Fruit fly (Drosophila melanogaster) whole organism, embryonic: Measurements from ENCODE around the gene Sr-CI.
A peak's percentile ranks its signal among the peaks of the same experiment; 100 is the strongest.

Experiments
- Bgb ChIP-seq: fragments of 200-800 bp; sonication (Bioruptor generic); IDR thresholded peaks from 2 replicates; pipeline ENCODE4 v1.3.6; 2022; ENCODE audit warnings: missing biosample characterization, missing genetic modification characterization; ENCODE audit not compliant: partially characterized antibody
- CG10147 ChIP-seq: fragments of 200-800 bp; sonication (Bioruptor generic); optimal IDR thresholded peaks from 2 replicates; lab custom pipeline; 2019; ENCODE audit warnings: missing biosample characterization, mild to moderate bottlenecking, missing genetic modification characterization, moderate library complexity
- CG11696 ChIP-seq: fragments of 200-800 bp; sonication (Bioruptor generic); IDR thresholded peaks from 2 replicates; pipeline ENCODE4 v1.3.6; 2022; ENCODE audit warnings: missing biosample characterization, missing genetic modification characterization
- CG12299 ChIP-seq: fragments of 200-800 bp; sonication (Bioruptor generic); optimal IDR thresholded peaks from 2 replicates; lab custom pipeline; 2018; ENCODE audit warnings: missing biosample characterization, mild to moderate bottlenecking, missing genetic modification characterization
- CG13123 ChIP-seq: fragments of 200-800 bp; sonication (Bioruptor generic); optimal IDR thresholded peaks from 2 replicates; lab custom pipeline; 2016; ENCODE audit warnings: missing biosample characterization, missing genetic modification characterization
- CG13894 ChIP-seq: fragments of 200-800 bp; sonication (Bioruptor generic); optimal IDR thresholded peaks from 3 replicates; lab custom pipeline; 2018; ENCODE audit warnings: missing biosample characterization, mild to moderate bottlenecking, missing genetic modification characterization, moderate library complexity
- CG1529 ChIP-seq: fragments of 200-800 bp; sonication (Bioruptor generic); optimal IDR thresholded peaks from 3 replicates; lab custom pipeline; 2018; ENCODE audit warnings: missing biosample characterization, missing genetic modification characterization
- CG17829 ChIP-seq: fragments of 200-800 bp; optimal IDR thresholded peaks from 2 replicates; lab custom pipeline; 2019; ENCODE audit warnings: missing biosample characterization, mild to moderate bottlenecking, missing genetic modification characterization, moderate library complexity
- CG18262 ChIP-seq: fragments of 200-800 bp; optimal IDR thresholded peaks from 3 replicates; lab custom pipeline; 2019; ENCODE audit warnings: missing biosample characterization, mild to moderate bottlenecking, missing genetic modification characterization, moderate library complexity
- CG1832 ChIP-seq: fragments of 200-800 bp; sonication (Bioruptor generic); optimal IDR thresholded peaks from 2 replicates; lab custom pipeline; 2017; ENCODE audit warnings: missing biosample characterization, mild to moderate bottlenecking, missing genetic modification characterization, inconsistent platforms
- CG2116 ChIP-seq: fragments of 200-800 bp; sonication (Bioruptor generic); optimal IDR thresholded peaks from 3 replicates; lab custom pipeline; 2018; ENCODE audit warnings: missing biosample characterization, mild to moderate bottlenecking, missing genetic modification characterization
- CG30020 ChIP-seq: fragments of 200-800 bp; optimal IDR thresholded peaks from 2 replicates; lab custom pipeline; 2019; ENCODE audit warnings: missing biosample characterization, mild to moderate bottlenecking, missing genetic modification characterization, moderate library complexity
- CG30431 ChIP-seq: fragments of 200-800 bp; sonication (Bioruptor generic); optimal IDR thresholded peaks from 2 replicates; lab custom pipeline; 2017; ENCODE audit warnings: missing biosample characterization, missing genetic modification characterization
- CG31224 ChIP-seq: fragments of 200-800 bp; sonication (Bioruptor generic); IDR thresholded peaks from 2 replicates; pipeline ENCODE4 v1.3.6; 2022; ENCODE audit warnings: missing biosample characterization, missing genetic modification characterization
- CG3407 ChIP-seq: fragments of 200-800 bp; sonication (Bioruptor generic); optimal IDR thresholded peaks from 2 replicates; lab custom pipeline; 2018; ENCODE audit warnings: missing biosample characterization, mild to moderate bottlenecking, missing genetic modification characterization
- CG34422 ChIP-seq: fragments of 200-800 bp; sonication (Bioruptor generic); IDR thresholded peaks from 3 replicates; pipeline ENCODE4 v1.3.6; 2022; ENCODE audit warnings: missing biosample characterization, missing genetic modification characterization
- CG3726 ChIP-seq: fragments of 200-800 bp; sonication (Bioruptor generic); IDR thresholded peaks from 3 replicates; pipeline ENCODE4, ENCODE4 v1.3.6; 2022; ENCODE audit warnings: missing biosample characterization, missing genetic modification characterization
- CG42726 ChIP-seq: fragments of 200-800 bp; sonication (Bioruptor generic); IDR thresholded peaks from 2 replicates; pipeline ENCODE4 v1.3.6; 2022; ENCODE audit warnings: missing biosample characterization, missing genetic modification characterization; ENCODE audit not compliant: partially characterized antibody
- CG6654 ChIP-seq: fragments of 200-800 bp; sonication (Bioruptor generic); optimal IDR thresholded peaks from 2 replicates; lab custom pipeline; 2017; ENCODE audit warnings: missing biosample characterization, mild to moderate bottlenecking, missing genetic modification characterization
- CG6765 ChIP-seq: fragments of 200-800 bp; sonication (Bioruptor generic); optimal IDR thresholded peaks from 3 replicates; lab custom pipeline; 2017; ENCODE audit warnings: missing biosample characterization, mild to moderate bottlenecking, missing genetic modification characterization
- CG6791 ChIP-seq: fragments of 200-800 bp; sonication (Bioruptor generic); IDR thresholded peaks from 3 replicates; pipeline ENCODE4 v1.3.6; 2022; ENCODE audit warnings: missing biosample characterization, missing genetic modification characterization; ENCODE audit not compliant: partially characterized antibody
- CG8765 ChIP-seq: fragments of 200-800 bp; sonication (Bioruptor generic); IDR thresholded peaks from 2 replicates; pipeline ENCODE4 v1.3.6; 2022; ENCODE audit warnings: missing biosample characterization, missing genetic modification characterization
- ERR ChIP-seq: fragments of 200-800 bp; sonication (Bioruptor generic); optimal IDR thresholded peaks from 2 replicates; lab custom pipeline; 2016; ENCODE audit warnings: missing biosample characterization, missing genetic modification characterization
- H15 ChIP-seq: fragments of 200-800 bp; sonication (Bioruptor generic); IDR thresholded peaks from 3 replicates; pipeline ENCODE4 v1.3.6; 2022; ENCODE audit warnings: missing biosample characterization, missing genetic modification characterization
- H2.0 ChIP-seq: fragments of 200-800 bp; sonication (Bioruptor generic); IDR thresholded peaks from 2 replicates; pipeline ENCODE4 v1.3.6; 2022; ENCODE audit warnings: missing biosample characterization, missing genetic modification characterization
- HLH3B ChIP-seq: fragments of 200-800 bp; sonication (Bioruptor generic); IDR thresholded peaks from 2 replicates; pipeline ENCODE4 v1.3.6; 2022; ENCODE audit warnings: missing biosample characterization, missing genetic modification characterization
- Hey ChIP-seq: fragments of 200-800 bp; sonication (Bioruptor generic); optimal IDR thresholded peaks from 3 replicates; lab custom pipeline; 2018; ENCODE audit warnings: missing biosample characterization, mild to moderate bottlenecking, missing genetic modification characterization
- Hr39 ChIP-seq: fragments of >200 bp; optimal IDR thresholded peaks from 2 replicates; lab custom pipeline; 2017
- Lhr ChIP-seq: fragments of 200-800 bp; sonication (Bioruptor generic); optimal IDR thresholded peaks from 3 replicates; lab custom pipeline; 2017; ENCODE audit warnings: mild to moderate bottlenecking, missing biosample characterization, missing genetic modification reagents, missing genetic modification characterization
- Lpt ChIP-seq: fragments of >200 bp; optimal IDR thresholded peaks from 2 replicates; lab custom pipeline; 2018; ENCODE audit warnings: missing biosample characterization, missing genetic modification characterization
- Med ChIP-seq: fragments of 200-800 bp; sonication (Bioruptor generic); peaks from one replicate; lab custom pipeline; 2016; ENCODE audit warnings: missing biosample characterization, missing genetic modification characterization, mild to moderate bottlenecking, inconsistent platforms, moderate library complexity
- Side ChIP-seq: fragments of 200-800 bp; sonication (Bioruptor generic); optimal IDR thresholded peaks from 2 replicates; lab custom pipeline; 2016; ENCODE audit warnings: missing biosample characterization, missing genetic modification characterization
- Xrp1 ChIP-seq: fragments of 200-800 bp; sonication (Bioruptor generic); IDR thresholded peaks from 2 replicates; pipeline ENCODE4 v1.3.6; 2022; ENCODE audit warnings: missing biosample characterization, missing genetic modification characterization
- ase ChIP-seq: fragments of 200-800 bp; sonication (Bioruptor generic); IDR thresholded peaks from 3 replicates; pipeline ENCODE4 v1.3.6; 2022; ENCODE audit warnings: missing biosample characterization, missing genetic modification characterization
- bcd ChIP-seq: fragments of 200-800 bp; sonication (Bioruptor generic); optimal IDR thresholded peaks from 2 replicates; lab custom pipeline; 2017; ENCODE audit warnings: missing biosample characterization, mild to moderate bottlenecking, missing genetic modification characterization
- chinmo ChIP-seq: fragments of 200-800 bp; sonication (Bioruptor generic); IDR thresholded peaks from 4 replicates; pipeline ENCODE4 v1.3.6; 2022; ENCODE audit warnings: missing biosample characterization, missing genetic modification characterization; ENCODE audit not compliant: partially characterized antibody
- crol ChIP-seq: fragments of 200-800 bp; sonication (Bioruptor generic); IDR thresholded peaks from 2 replicates; pipeline ENCODE4 v1.3.6; 2022; ENCODE audit warnings: missing biosample characterization, missing genetic modification characterization
- fd3F ChIP-seq: fragments of 200-800 bp; sonication (Bioruptor generic); optimal IDR thresholded peaks from 2 replicates; lab custom pipeline; 2018; ENCODE audit warnings: missing biosample characterization, mild to moderate bottlenecking, missing genetic modification characterization, moderate library complexity
- gcm ChIP-seq: fragments of 200-800 bp; sonication (Bioruptor generic); optimal IDR thresholded peaks from 2 replicates; lab custom pipeline; 2019; ENCODE audit warnings: missing biosample characterization, mild to moderate bottlenecking, missing genetic modification characterization, moderate library complexity
- gem ChIP-seq: fragments of 200-800 bp; sonication (Bioruptor generic); optimal IDR thresholded peaks from 2 replicates; lab custom pipeline; 2019; ENCODE audit warnings: missing biosample characterization, mild to moderate bottlenecking, missing genetic modification characterization, moderate library complexity
- grn ChIP-seq: fragments of 200-800 bp; sonication (Bioruptor generic); optimal IDR thresholded peaks from 3 replicates; lab custom pipeline; 2017; ENCODE audit warnings: missing biosample characterization, missing genetic modification characterization
- hth ChIP-seq: fragments of >200 bp; optimal IDR thresholded peaks from 2 replicates; lab custom pipeline; 2017; ENCODE audit warnings: inconsistent platforms
- jumu ChIP-seq: fragments of 200-800 bp; sonication (Bioruptor generic); optimal IDR thresholded peaks from 3 replicates; lab custom pipeline; 2016; ENCODE audit warnings: missing biosample characterization, missing genetic modification characterization
- nerfin-1 ChIP-seq: fragments of 200-800 bp; sonication (Bioruptor generic); optimal IDR thresholded peaks from 3 replicates; lab custom pipeline; 2019; ENCODE audit warnings: missing biosample characterization, mild to moderate bottlenecking, missing genetic modification characterization, moderate library complexity
- nerfin-2 ChIP-seq: fragments of 200-800 bp; sonication (Bioruptor generic); IDR thresholded peaks from 2 replicates; pipeline ENCODE4 v1.3.6; 2022; ENCODE audit warnings: missing biosample characterization, missing genetic modification characterization; ENCODE audit not compliant: partially characterized antibody
- pb ChIP-seq: fragments of 200-800 bp; sonication (Bioruptor generic); optimal IDR thresholded peaks from 3 replicates; lab custom pipeline; 2016; ENCODE audit warnings: missing biosample characterization, missing genetic modification characterization
- peb ChIP-seq: fragments of 200-800 bp; sonication (Bioruptor generic); IDR thresholded peaks from 2 replicates; pipeline ENCODE4 v1.3.6; 2022; ENCODE audit warnings: missing biosample characterization, missing genetic modification characterization
- phol ChIP-seq: fragments of 200-800 bp; sonication (Bioruptor generic); optimal IDR thresholded peaks from 3 replicates; lab custom pipeline; 2018; ENCODE audit warnings: missing biosample characterization, mild to moderate bottlenecking, missing genetic modification characterization, moderate library complexity
- pita ChIP-seq: fragments of 200-800 bp; sonication (Bioruptor generic); optimal IDR thresholded peaks from 2 replicates; lab custom pipeline; 2017; ENCODE audit warnings: missing biosample characterization, mild to moderate bottlenecking, missing genetic modification characterization
- pum ChIP-seq: fragments of 200-800 bp; sonication (Bioruptor generic); optimal IDR thresholded peaks from 2 replicates; lab custom pipeline; 2016; ENCODE audit warnings: missing biosample characterization, missing genetic modification characterization
- row ChIP-seq: fragments of 200-800 bp; sonication (Bioruptor generic); IDR thresholded peaks from 3 replicates; pipeline ENCODE4 v1.3.6; 2022; ENCODE audit warnings: missing biosample characterization, missing genetic modification characterization
- seq ChIP-seq: fragments of 200-800 bp; sonication (Bioruptor generic); IDR thresholded peaks from 2 replicates; pipeline ENCODE4 v1.3.6; 2022; ENCODE audit warnings: missing biosample characterization, missing genetic modification characterization
- slbo ChIP-seq: fragments of 200-800 bp; sonication (Bioruptor generic); IDR thresholded peaks from 2 replicates; pipeline ENCODE4 v1.3.6; 2022; ENCODE audit warnings: missing biosample characterization, missing genetic modification characterization

Sr-CI gene

dm6 chr2L:4128859-4129258 is 7.4 kb downstream of the Sr-CI start (continued):
- no peak for TF ChIP-seq slbo
- TF ChIP-seq HLH3B (GFP tag; lab: Robert Waterston, UW), result 0 out of 2 replicates have a peak, but pooled peaks have one; percentile 13
- TF ChIP-seq chinmo, result no peak
- TF ChIP-seq CG1832 (GFP tag; lab: Kevin White, UChicago), result no peak
- no peak for TF ChIP-seq nerfin-2 (GFP tag; lab: Robert Waterston, UW)
- TF ChIP-seq Lpt (GFP tag; lab: Kevin White, UChicago), result no peak
- TF ChIP-seq CG42726 (GFP tag; lab: Robert Waterston, UW), result no peak
- TF ChIP-seq jumu (GFP tag; lab: Kevin White, UChicago), result no peak
- no peak for TF ChIP-seq Lhr
- no peak for TF ChIP-seq ERR
- no peak for TF ChIP-seq CG6765 (GFP tag; lab: Kevin White, UChicago)
- no peak for TF ChIP-seq CG2116 (GFP tag; lab: Kevin White, UChicago)
- no peak for TF ChIP-seq ase (GFP tag; lab: Robert Waterston, UW)
- TF ChIP-seq nerfin-1 (tag; lab: Kevin White, UChicago), result no peak
- no peak for TF ChIP-seq CG30431 (GFP tag; lab: Kevin White, UChicago)
- TF ChIP-seq H2.0 (GFP tag; lab: Robert Waterston, UW), result no peak
- TF ChIP-seq Xrp1 (GFP tag; lab: Robert Waterston, UW), result 0 out of 2 replicates have a peak, but pooled peaks have one; percentile 19
- TF ChIP-seq gcm (GFP tag; lab: Kevin White, UChicago), result no peak
- no peak for TF ChIP-seq CG30020 (tag; lab: Kevin White, UChicago)
- TF ChIP-seq H15, result no peak
- peak; percentile 34 for TF ChIP-seq gem (tag; lab: Kevin White, UChicago)
- TF ChIP-seq CG31224 (GFP tag; lab: Robert Waterston, UW), result no peak
- TF ChIP-seq bcd, result no peak
- TF ChIP-seq Hey (tag; lab: Kevin White, UChicago), result no peak
- no peak for TF ChIP-seq CG11696
- TF ChIP-seq fd3F (GFP tag; lab: Kevin White, UChicago), result no peak
- TF ChIP-seq CG13894 (tag; lab: Kevin White, UChicago), result no peak
- no peak for TF ChIP-seq CG17829 (tag; lab: Kevin White, UChicago)
- no peak for TF ChIP-seq CG12299 (tag; lab: Kevin White, UChicago)
- no peak for TF ChIP-seq seq (GFP tag; lab: Robert Waterston, UW)
- TF ChIP-seq pita (GFP tag; lab: Kevin White, UChicago), result no peak
- no peak for TF ChIP-seq CG13123 (GFP tag; lab: Kevin White, UChicago)
- TF ChIP-seq grn (GFP tag; lab: Kevin White, UChicago), result no peak
- TF ChIP-seq CG3407 (GFP tag; lab: Kevin White, UChicago), result no peak
- peak; percentile 45 for TF ChIP-seq Med (GFP tag; lab: Kevin White, UChicago)
- TF ChIP-seq CG1529, result no peak
- no peak for TF ChIP-seq Bgb (GFP tag; lab: Robert Waterston, UW)
- TF ChIP-seq pb (GFP tag; lab: Kevin White, UChicago), result no peak
- no peak for TF ChIP-seq CG6654
- TF ChIP-seq CG10147 (GFP tag; lab: Kevin White, UChicago), result no peak
- no peak for TF ChIP-seq CG6791 (GFP tag; lab: Robert Waterston, UW)
- no peak for TF ChIP-seq CG3726
- TF ChIP-seq CG18262, result peak; percentile 17
- TF ChIP-seq row (GFP tag; lab: Robert Waterston, UW), result peak; percentile 37; the same call in 2 of the 3 replicates
- no peak for TF ChIP-seq CG8765
- no peak for TF ChIP-seq peb (GFP tag; lab: Robert Waterston, UW)
- TF ChIP-seq hth (lab: Kevin White, UChicago), result no peak
- TF ChIP-seq CG34422, result no peak
- TF ChIP-seq Hr39 (lab: Kevin White, UChicago), result no peak
- TF ChIP-seq Side (GFP tag; lab: Kevin White, UChicago), result no peak
- peak; percentile 7 for TF ChIP-seq phol (tag; lab: Kevin White, UChicago)
- no peak for TF ChIP-seq pum (GFP tag; lab: Kevin White, UChicago)
- TF ChIP-seq crol (GFP tag; lab: Robert Waterston, UW), result no peak
